Fruit fly (Drosophila melanogaster) whole organism, embryonic: ENCODE results near the gene CG5188.

Experiments
- Abd-B ChIP-seq: fragments of 200-800 bp; sonication (Bioruptor generic); optimal IDR thresholded peaks from 2 replicates; lab custom pipeline; 2018; ENCODE audit warnings: missing biosample characterization, mild to moderate bottlenecking, missing genetic modification characterization, moderate library complexity
- Bgb ChIP-seq: fragments of 200-800 bp; sonication (Bioruptor generic); IDR thresholded peaks from 2 replicates; pipeline ENCODE4 v1.3.6; 2022; ENCODE audit warnings: missing biosample characterization, missing genetic modification characterization; ENCODE audit not compliant: partially characterized antibody
- CG10366 ChIP-seq: fragments of 200-800 bp; sonication (Bioruptor generic); IDR thresholded peaks from 2 replicates; pipeline ENCODE4 v1.3.6; 2022; ENCODE audit warnings: missing biosample characterization, missing genetic modification characterization
- CG10431 ChIP-seq: fragments of 200-800 bp; sonication (Bioruptor generic); optimal IDR thresholded peaks from 3 replicates; lab custom pipeline; 2018; ENCODE audit warnings: missing biosample characterization, mild to moderate bottlenecking, missing genetic modification characterization
- CG11456 ChIP-seq: fragments of 200-800 bp; sonication (Bioruptor generic); IDR thresholded peaks from 3 replicates; pipeline ENCODE4 v1.3.6; 2022; ENCODE audit warnings: missing biosample characterization, missing genetic modification characterization
- CG11696 ChIP-seq: fragments of 200-800 bp; sonication (Bioruptor generic); IDR thresholded peaks from 2 replicates; pipeline ENCODE4 v1.3.6; 2022; ENCODE audit warnings: missing biosample characterization, missing genetic modification characterization
- CG11723 ChIP-seq: fragments of 200-800 bp; sonication (Bioruptor generic); optimal IDR thresholded peaks from 2 replicates; lab custom pipeline; 2017; ENCODE audit warnings: missing biosample characterization, mild to moderate bottlenecking, missing genetic modification characterization
- CG12104 ChIP-seq: fragments of 200-800 bp; sonication (Bioruptor generic); optimal IDR thresholded peaks from 3 replicates; lab custom pipeline; 2016; ENCODE audit warnings: missing biosample characterization, missing genetic modification characterization
- CG1233 ChIP-seq: fragments of 200-800 bp; sonication (Bioruptor generic); optimal IDR thresholded peaks from 4 replicates; lab custom pipeline; 2018; ENCODE audit warnings: missing biosample characterization, mild to moderate bottlenecking, missing genetic modification characterization
- CG15011 ChIP-seq: fragments of 200-800 bp; sonication (Bioruptor generic); optimal IDR thresholded peaks from 3 replicates; lab custom pipeline; 2018; ENCODE audit warnings: missing biosample characterization, mild to moderate bottlenecking, missing genetic modification characterization
- CG2120 ChIP-seq: fragments of 200-800 bp; sonication (Bioruptor generic); optimal IDR thresholded peaks from 3 replicates; lab custom pipeline; 2016; ENCODE audit warnings: missing biosample characterization, missing genetic modification characterization
- CG2889 ChIP-seq: fragments of 200-800 bp; sonication (Bioruptor generic); IDR thresholded peaks from 3 replicates; pipeline ENCODE4 v1.3.6; 2022; ENCODE audit warnings: missing biosample characterization, missing genetic modification characterization
- CG3281 ChIP-seq: fragments of 200-800 bp; sonication (Bioruptor generic); optimal IDR thresholded peaks from 3 replicates; lab custom pipeline; 2017; ENCODE audit warnings: missing biosample characterization, mild to moderate bottlenecking, missing genetic modification characterization
- CG34422 ChIP-seq: fragments of 200-800 bp; sonication (Bioruptor generic); IDR thresholded peaks from 3 replicates; pipeline ENCODE4 v1.3.6; 2022; ENCODE audit warnings: missing biosample characterization, missing genetic modification characterization
- CG3726 ChIP-seq: fragments of 200-800 bp; sonication (Bioruptor generic); IDR thresholded peaks from 3 replicates; pipeline ENCODE4, ENCODE4 v1.3.6; 2022; ENCODE audit warnings: missing biosample characterization, missing genetic modification characterization
- CG7271 ChIP-seq: fragments of 200-800 bp; sonication (Bioruptor generic); optimal IDR thresholded peaks from 2 replicates; lab custom pipeline; 2018; ENCODE audit warnings: missing biosample characterization, mild to moderate bottlenecking, missing genetic modification characterization, moderate library complexity
- CG7839 ChIP-seq: fragments of 200-800 bp; sonication (Bioruptor generic); optimal IDR thresholded peaks from 3 replicates; lab custom pipeline; 2018; ENCODE audit warnings: missing biosample characterization, mild to moderate bottlenecking, missing genetic modification characterization, moderate library complexity
- CG9797 ChIP-seq: fragments of 200-800 bp; sonication (Bioruptor generic); optimal IDR thresholded peaks from 3 replicates; lab custom pipeline; 2018; ENCODE audit warnings: missing biosample characterization, mild to moderate bottlenecking, missing genetic modification characterization
- CG9817 ChIP-seq: fragments of 200-800 bp; sonication (Bioruptor generic); optimal IDR thresholded peaks from 2 replicates; lab custom pipeline; 2018; ENCODE audit warnings: missing biosample characterization, mild to moderate bottlenecking, missing genetic modification characterization, moderate library complexity
- CoRest ChIP-seq: fragments of 200-800 bp; sonication (Bioruptor generic); optimal IDR thresholded peaks from 3 replicates; lab custom pipeline; 2018; ENCODE audit warnings: missing biosample characterization, mild to moderate bottlenecking, missing genetic modification characterization, moderate library complexity
- Doc2 ChIP-seq: fragments of 200-800 bp; sonication (Bioruptor generic); IDR thresholded peaks from 2 replicates; pipeline ENCODE4 v1.3.6; 2022; ENCODE audit warnings: missing biosample characterization, missing genetic modification characterization
- Doc3 ChIP-seq: fragments of 200-800 bp; sonication (Bioruptor generic); IDR thresholded peaks from 3 replicates; pipeline ENCODE4 v1.3.6; 2022; ENCODE audit warnings: missing biosample characterization, missing genetic modification characterization; ENCODE audit not compliant: partially characterized antibody
- Ets65A ChIP-seq: fragments of 200-800 bp; sonication (Bioruptor generic); peaks from one replicate; lab custom pipeline; 2016; ENCODE audit warnings: missing biosample characterization, missing genetic modification characterization
- Fer3 ChIP-seq: fragments of 200-800 bp; sonication (Bioruptor generic); optimal IDR thresholded peaks from 2 replicates; lab custom pipeline; 2018; ENCODE audit warnings: missing biosample characterization, mild to moderate bottlenecking, missing genetic modification characterization, moderate library complexity
- Lpt ChIP-seq: fragments of >200 bp; optimal IDR thresholded peaks from 2 replicates; lab custom pipeline; 2018; ENCODE audit warnings: missing biosample characterization, missing genetic modification characterization
- Rx ChIP-seq: fragments of 200-800 bp; sonication (Bioruptor generic); IDR thresholded peaks from 2 replicates; pipeline ENCODE4 v1.3.6; 2022; ENCODE audit warnings: missing biosample characterization, missing genetic modification characterization
- Tbp ChIP-seq: fragments of >200 bp; optimal IDR thresholded peaks from 2 replicates; lab custom pipeline; 2018; ENCODE audit warnings: missing biosample characterization, missing genetic modification characterization
- ab ChIP-seq: fragments of 200-800 bp; sonication (Bioruptor generic); optimal IDR thresholded peaks from 2 replicates; lab custom pipeline; 2016; ENCODE audit warnings: missing biosample characterization, missing genetic modification characterization
- ara ChIP-seq: fragments of 200-800 bp; sonication (Bioruptor generic); IDR thresholded peaks from 2 replicates; pipeline ENCODE4 v1.3.6; 2022; ENCODE audit warnings: missing biosample characterization, missing genetic modification characterization
- ase ChIP-seq: fragments of 200-800 bp; sonication (Bioruptor generic); IDR thresholded peaks from 3 replicates; pipeline ENCODE4 v1.3.6; 2022; ENCODE audit warnings: missing biosample characterization, missing genetic modification characterization
- br ChIP-seq: fragments of >200 bp; optimal IDR thresholded peaks from 2 replicates; lab custom pipeline; 2017
- chif ChIP-seq, 2 experiments: fragments of 200-800 bp; sonication (Bioruptor generic); optimal IDR thresholded peaks; 3 replicates each; lab custom pipeline; 2016; ENCODE audit warnings: missing biosample characterization in 2 of 2, missing genetic modification characterization in 2 of 2
- chinmo ChIP-seq: fragments of 200-800 bp; sonication (Bioruptor generic); IDR thresholded peaks from 4 replicates; pipeline ENCODE4 v1.3.6; 2022; ENCODE audit warnings: missing biosample characterization, missing genetic modification characterization; ENCODE audit not compliant: partially characterized antibody
- chm ChIP-seq: fragments of 200-800 bp; sonication (Bioruptor generic); IDR thresholded peaks from 2 replicates; pipeline ENCODE4 v1.3.6; 2022; ENCODE audit warnings: missing biosample characterization, missing genetic modification characterization
- ci ChIP-seq: fragments of 200-800 bp; sonication (Bioruptor generic); IDR thresholded peaks from 3 replicates; pipeline ENCODE4 v1.3.6; 2022; ENCODE audit warnings: missing biosample characterization, missing genetic modification characterization
- croc ChIP-seq: fragments of 200-800 bp; sonication (Bioruptor generic); conservative IDR thresholded peaks from 3 replicates; pipeline ENCODE4 v1.3.6; 2022; ENCODE audit warnings: missing biosample characterization, missing genetic modification characterization
- dan ChIP-seq: fragments of 200-800 bp; sonication (Bioruptor generic); IDR thresholded peaks from 2 replicates; pipeline ENCODE4 v1.3.6; 2022; ENCODE audit warnings: missing biosample characterization, missing genetic modification characterization
- emc ChIP-seq: fragments of 200-800 bp; sonication (Bioruptor generic); optimal IDR thresholded peaks from 2 replicates; lab custom pipeline; 2016; ENCODE audit warnings: missing biosample characterization, missing genetic modification characterization
- ems ChIP-seq: fragments of 200-800 bp; sonication (Bioruptor generic); optimal IDR thresholded peaks from 3 replicates; lab custom pipeline; 2016; ENCODE audit warnings: missing biosample characterization, missing genetic modification characterization
- fd64A ChIP-seq: fragments of 200-800 bp; sonication (Bioruptor generic); optimal IDR thresholded peaks from 3 replicates; lab custom pipeline; 2018; ENCODE audit warnings: missing biosample characterization, mild to moderate bottlenecking, missing genetic modification characterization
- gfzf ChIP-seq: fragments of 200-800 bp; sonication (Bioruptor generic); optimal IDR thresholded peaks from 2 replicates; lab custom pipeline; 2016; ENCODE audit warnings: missing biosample characterization, mild to moderate bottlenecking, missing genetic modification characterization, moderate library complexity
- grau ChIP-seq: fragments of 200-800 bp; optimal IDR thresholded peaks from 3 replicates; lab custom pipeline; 2019; ENCODE audit warnings: missing biosample characterization, mild to moderate bottlenecking, missing genetic modification characterization, moderate library complexity
- jumu ChIP-seq: fragments of 200-800 bp; sonication (Bioruptor generic); optimal IDR thresholded peaks from 3 replicates; lab custom pipeline; 2016; ENCODE audit warnings: missing biosample characterization, missing genetic modification characterization
- maf-S ChIP-seq: fragments of 200-800 bp; sonication (Bioruptor generic); optimal IDR thresholded peaks from 2 replicates; lab custom pipeline; 2016; ENCODE audit warnings: missing biosample characterization, missing genetic modification characterization
- nerfin-1 ChIP-seq: fragments of 200-800 bp; sonication (Bioruptor generic); optimal IDR thresholded peaks from 3 replicates; lab custom pipeline; 2019; ENCODE audit warnings: missing biosample characterization, mild to moderate bottlenecking, missing genetic modification characterization, moderate library complexity
- rib ChIP-seq: fragments of 200-800 bp; sonication (Bioruptor generic); IDR thresholded peaks from 2 replicates; pipeline ENCODE4 v1.3.6; 2022; ENCODE audit warnings: missing biosample characterization, missing genetic modification characterization
- sisA ChIP-seq: fragments of 200-800 bp; sonication (Bioruptor generic); IDR thresholded peaks from 2 replicates; pipeline ENCODE4 v1.3.6; 2022; ENCODE audit warnings: missing biosample characterization, missing genetic modification characterization
- slp2 ChIP-seq: fragments of 200-800 bp; sonication (Bioruptor generic); optimal IDR thresholded peaks from 2 replicates; lab custom pipeline; 2016; ENCODE audit warnings: missing biosample characterization, missing genetic modification characterization
- sob ChIP-seq: fragments of 200-800 bp; sonication (Bioruptor generic); IDR thresholded peaks from 2 replicates; pipeline ENCODE4 v1.3.6; 2022; ENCODE audit warnings: missing biosample characterization, missing genetic modification characterization
- tup ChIP-seq: fragments of 200-800 bp; sonication (Bioruptor generic); optimal IDR thresholded peaks from 2 replicates; lab custom pipeline; 2016; ENCODE audit warnings: missing biosample characterization, mild to moderate bottlenecking, missing genetic modification characterization, moderate library complexity
- usp ChIP-seq: fragments of >200 bp; optimal IDR thresholded peaks from 2 replicates; lab custom pipeline; 2017; ENCODE audit warnings: missing biosample characterization, missing genetic modification characterization
- zfh2 ChIP-seq: fragments of 200-800 bp; sonication (Bioruptor generic); optimal IDR thresholded peaks from 2 replicates; lab custom pipeline; 2016; ENCODE audit warnings: missing biosample characterization, missing genetic modification characterization

Gene CG5188

DNA sequence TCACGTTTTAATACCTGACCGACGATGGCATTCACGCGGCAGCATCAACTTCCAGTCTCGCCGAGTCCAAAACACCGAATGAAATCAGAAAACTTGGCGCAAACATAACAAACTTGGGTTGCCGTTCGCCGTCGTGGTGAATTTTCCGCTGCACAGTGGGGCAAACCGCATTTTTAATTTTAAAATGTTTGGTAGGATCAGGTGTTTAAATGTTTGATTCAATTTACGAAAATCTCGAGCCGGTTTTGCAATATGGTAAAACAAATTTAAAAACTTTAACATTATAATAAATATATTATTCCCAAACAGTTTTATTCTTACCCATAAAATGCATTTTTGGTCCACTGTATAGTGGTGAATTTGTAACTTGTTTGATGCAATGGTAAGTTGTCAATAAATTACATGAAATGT is 45.6 kb downstream of the CG5188 start, which contains the start of gene RluA-1 (continued):
- TF ChIP-seq croc (GFP tag; lab: Robert Waterston, UW) (peak; percentile 99), CG12104 (GFP tag; lab: Kevin White, UChicago) (peak; percentile 99), CG10431 (GFP tag; lab: Kevin White, UChicago) (peak; percentile 99), br (lab: Kevin White, UChicago) (no peak), CG11696 (GFP tag; lab: Robert Waterston, UW) (peak; percentile 98), gfzf (GFP tag; lab: Kevin White, UChicago) (peak; percentile 4), ara (peak; percentile 100), Tbp (no peak), chinmo (peak; percentile 73; the same call in 2 of the 4 replicates), CG1233 (GFP tag; lab: Kevin White, UChicago) (peak; percentile 99), Doc2 (GFP tag; lab: Robert Waterston, UW) (peak; percentile 95), CoRest (peak; percentile 100), ase (GFP tag; lab: Robert Waterston, UW) (peak; percentile 99), chm (GFP tag; lab: Robert Waterston, UW) (peak; percentile 100), Doc3 (GFP tag; lab: Robert Waterston, UW) (peak; percentile 56; the same call in 2 of the 3 replicates), Ets65A (GFP tag; lab: Kevin White, UChicago) (peak; percentile 98), CG9817 (tag; lab: Kevin White, UChicago) (peak; percentile 99), CG2889 (GFP tag; lab: Robert Waterston, UW) (peak; percentile 98), zfh2 (GFP tag; lab: Kevin White, UChicago) (peak; percentile 85), CG7839 (tag; lab: Kevin White, UChicago) (peak; percentile 99), tup (peak; percentile 97), ab (GFP tag; lab: Kevin White, UChicago) (peak; percentile 92), maf-S (GFP tag; lab: Kevin White, UChicago) (peak; percentile 87), jumu (peak; percentile 84), emc (GFP tag; lab: Kevin White, UChicago) (peak; percentile 79), CG7271 (peak; percentile 99), sob (GFP tag; lab: Robert Waterston, UW) (peak; percentile 100), CG3281 (GFP tag; lab: Kevin White, UChicago) (peak; percentile 99), nerfin-1 (peak; percentile 99), Fer3 (tag; lab: Kevin White, UChicago) (peak; percentile 99), slp2 (GFP tag; lab: Kevin White, UChicago) (peak; percentile 68), ci (GFP tag; lab: Robert Waterston, UW) (peak; percentile 100), CG3726 (GFP tag; lab: Robert Waterston, UW) (peak; percentile 97), fd64A (GFP tag; lab: Kevin White, UChicago) (peak; percentile 98), CG10366 (GFP tag; lab: Robert Waterston, UW) (peak; percentile 99), Rx (peak; percentile 98), ems (peak; percentile 96), grau (tag; lab: Kevin White, UChicago) (peak; percentile 99), sisA (GFP tag; lab: Robert Waterston, UW) (peak; percentile 90; the same call in 1 of the 2 replicates), CG34422 (GFP tag; lab: Robert Waterston, UW) (peak; percentile 100), Bgb (peak; percentile 53), usp (GFP tag; lab: Kevin White, UChicago) (no peak), CG2120 (GFP tag; lab: Kevin White, UChicago) (peak; percentile 96), CG9797 (GFP tag; lab: Kevin White, UChicago) (peak; percentile 78), CG11456 (GFP tag; lab: Robert Waterston, UW) (peak; percentile 99), CG15011 (GFP tag; lab: Kevin White, UChicago) (peak; percentile 98), Abd-B (GFP tag; lab: Kevin White, UChicago) (peak; percentile 97), CG11723 (peak; percentile 99), dan (GFP tag; lab: Robert Waterston, UW) (peak; percentile 97), Lpt (GFP tag; lab: Kevin White, UChicago) (no peak), chif (GFP tag; optimal IDR thresholded peaks at IDR 0.05; lab: Kevin White, UChicago) (peak; percentile 95 to 97), rib (peak; percentile 99)
